Worm (Caenorhabditis elegans): ENCODE results near the gene csa-1.

DNA sequence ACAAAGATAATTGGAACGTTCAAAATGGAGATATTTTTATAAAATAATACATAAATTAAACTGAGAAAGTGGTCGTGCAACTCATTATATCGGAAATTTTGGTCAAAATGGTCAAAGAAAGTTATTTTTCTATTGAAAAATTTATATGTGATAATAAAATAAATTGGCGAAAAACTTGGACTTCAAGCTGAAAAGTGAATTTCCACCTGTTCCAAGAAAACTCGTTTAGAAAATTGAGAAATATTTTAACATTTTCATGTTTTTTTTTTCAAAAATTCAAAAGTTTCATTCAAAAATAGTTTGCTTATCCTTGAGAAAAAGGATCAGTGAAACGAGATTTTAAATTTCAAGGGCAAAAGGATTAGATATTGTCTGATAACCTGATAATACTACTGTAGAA lies 40.5 kb downstream of the csa-1 start:
- TF ChIP-seq elt-3 (tag; optimal IDR thresholded peaks at IDR 0.05) (no peak), pha-4 (tag; optimal IDR thresholded peaks at IDR 0.05) (no peak), snpc-4 (tag; optimal IDR thresholded peaks at IDR 0.05) (no peak), elt-1 (tag; optimal IDR thresholded peaks at IDR 0.05; ENCODE audit: borderline replicate concordance, insufficient read depth) (no peak), ztf-11 (tag; optimal IDR thresholded peaks at IDR 0.05) (no peak), ceh-43 (GFP tag; optimal IDR thresholded peaks at IDR 0.05) (no peak), lsy-2 (tag; optimal IDR thresholded peaks at IDR 0.05) (no peak), ceh-83 (GFP tag; optimal IDR thresholded peaks at IDR 0.05) (no peak)
